Worm (Caenorhabditis elegans) whole organism, mixed stage, embryonic: ENCODE measurements around the gene dos-1.

ENCODE experiments used
- blmp-1 ChIP-seq: fragments of 150-350 bp; optimal IDR thresholded peaks from 2 replicates; lab custom pipeline; 2014; ENCODE audit warnings: missing biosample characterization, missing genetic modification characterization
- ceh-43 ChIP-seq: fragments of 200-800 bp; sonication (Bioruptor generic); optimal IDR thresholded peaks from 2 replicates; lab custom pipeline; 2018; ENCODE audit warnings: mild to moderate bottlenecking, missing genetic modification characterization, moderate library complexity, missing compliant biosample characterization
- flh-1 ChIP-seq: fragments of 200-800 bp; sonication (Bioruptor generic); optimal IDR thresholded peaks from 2 replicates; lab custom pipeline; 2018; ENCODE audit warnings: mild to moderate bottlenecking, missing genetic modification characterization, moderate library complexity, missing compliant biosample characterization
- mep-1 ChIP-seq: fragments of 150-350 bp; optimal IDR thresholded peaks from 2 replicates; lab custom pipeline; 2017; ENCODE audit warnings: missing biosample characterization, missing genetic modification reagents, missing genetic modification characterization, inconsistent platforms
- nhr-237 ChIP-seq: fragments of 150-350 bp; optimal IDR thresholded peaks from 2 replicates; lab custom pipeline; 2014; ENCODE audit warnings: missing biosample characterization, missing genetic modification characterization
- nhr-28 ChIP-seq: fragments of 150-350 bp; optimal IDR thresholded peaks from 2 replicates; lab custom pipeline; 2014; ENCODE audit warnings: missing biosample characterization, missing genetic modification characterization
- snpc-4 ChIP-seq: fragments of 150-350 bp; optimal IDR thresholded peaks from 2 replicates; lab custom pipeline; 2014; ENCODE audit warnings: missing biosample characterization, missing genetic modification characterization
- unc-62 ChIP-seq: fragments of 150-350 bp; optimal IDR thresholded peaks from 2 replicates; lab custom pipeline; 2014; ENCODE audit warnings: missing biosample characterization, missing genetic modification reagents, missing genetic modification characterization

DNA sequence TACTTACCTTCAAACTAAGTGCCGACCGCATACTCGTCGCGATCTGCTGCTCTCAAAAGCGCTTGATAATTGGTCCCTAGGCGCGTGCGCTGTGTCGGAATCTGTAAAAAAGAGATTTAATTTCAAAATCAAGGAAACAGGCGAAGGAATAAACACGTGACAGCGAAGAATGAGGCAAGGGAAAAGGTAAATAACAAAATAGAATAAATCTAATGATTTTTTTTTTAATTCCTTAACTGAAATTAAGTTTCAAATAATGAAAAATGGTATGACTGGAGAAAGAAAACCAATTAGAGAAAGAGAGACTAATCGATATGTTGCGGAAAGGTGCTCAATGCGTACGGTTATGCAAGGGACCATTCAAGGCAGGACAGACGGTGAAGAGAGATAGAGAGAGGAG is 5.4 kb downstream of the dos-1 start, which contains the start of gene cya-1:
- TF ChIP-seq mep-1 (no peak), snpc-4 (tag; lab: Kevin White, UChicago) (no peak), unc-62 (GFP tag; lab: Kevin White, UChicago) (no peak), blmp-1 (tag; lab: Kevin White, UChicago) (no peak), ceh-43 (no peak), nhr-28 (tag; lab: Kevin White, UChicago) (no peak), flh-1 (GFP tag; lab: Kevin White, UChicago) (no peak), nhr-237 (tag; lab: Kevin White, UChicago) (no peak)
